Fruit fly (Drosophila melanogaster): ENCODE results near the gene Gagr.

The Gagr gene

DNA sequence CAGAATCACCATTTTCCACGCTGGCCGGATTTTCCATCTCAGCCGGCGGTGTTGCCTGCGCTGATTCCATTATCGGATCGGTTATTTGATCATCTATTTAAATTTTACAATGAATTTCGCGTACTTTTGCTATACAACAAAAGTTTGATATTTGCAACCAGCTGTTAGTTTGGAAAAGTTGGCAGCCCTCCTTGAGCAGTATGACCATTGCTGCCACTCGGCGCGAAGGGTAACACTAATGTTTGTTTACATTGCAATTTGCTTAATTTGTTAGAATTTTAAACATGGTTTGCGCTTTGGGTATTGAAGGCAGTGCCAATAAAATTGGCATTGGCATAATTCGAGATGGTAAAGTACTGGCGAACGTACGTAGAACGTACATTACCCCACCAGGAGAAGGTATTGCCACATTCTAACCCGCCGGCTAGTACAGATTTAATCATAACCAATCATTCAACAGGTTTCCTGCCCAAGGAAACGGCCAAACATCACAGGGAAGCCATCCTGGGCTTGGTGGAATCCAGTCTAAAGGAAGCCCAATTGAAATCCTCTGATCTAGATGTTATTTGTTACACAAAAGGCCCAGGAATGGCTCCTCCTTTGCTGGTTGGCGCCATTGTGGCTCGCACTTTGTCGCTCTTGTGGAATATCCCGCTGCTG, 42.5 kb upstream of the Gagr start, which contains the start of the genes Golgin104 and Tcs3 (continued):
- TF ChIP-seq Fer2 (tag; optimal IDR thresholded peaks at IDR 0.05): no peak
- no peak for TF ChIP-seq CG34376 (GFP tag; optimal IDR thresholded peaks at IDR 0.05)
- TF ChIP-seq trem (tag; optimal IDR thresholded peaks at IDR 0.05): peak; percentile 99
- TF ChIP-seq nom (GFP tag; optimal IDR thresholded peaks at IDR 0.05): no peak
- TF ChIP-seq CG13287 (GFP tag; IDR thresholded peaks at IDR 0.05; ENCODE audit: partially characterized antibody): peak; percentile 49; the same call in 1 of the 2 replicates
- no peak for TF ChIP-seq CG10274 (GFP tag; optimal IDR thresholded peaks at IDR 0.05)
- TF ChIP-seq CG3838 (GFP tag; optimal IDR thresholded peaks at IDR 0.05): no peak
- TF ChIP-seq repo (GFP tag; optimal IDR thresholded peaks at IDR 0.05): no peak
- no peak for TF ChIP-seq CG7271 (tag; optimal IDR thresholded peaks at IDR 0.05)
- TF ChIP-seq yki (optimal IDR thresholded peaks at IDR 0.05): no peak
- peak; percentile 39; the same call in 1 of the 3 replicates for TF ChIP-seq row (GFP tag; IDR thresholded peaks at IDR 0.05)
- no peak for TF ChIP-seq CG10959 (GFP tag; IDR thresholded peaks at IDR 0.05)
- peak; percentile 8 for TF ChIP-seq nmo (GFP tag; optimal IDR thresholded peaks at IDR 0.05)
- no peak for TF ChIP-seq CG10209 (GFP tag; optimal IDR thresholded peaks at IDR 0.05)
- no peak for TF ChIP-seq pho (GFP tag; optimal IDR thresholded peaks at IDR 0.05)
- no peak for TF ChIP-seq CG12391 (tag; optimal IDR thresholded peaks at IDR 0.05)
- TF ChIP-seq zen (tag; optimal IDR thresholded peaks at IDR 0.05): peak; percentile 73
- no peak for TF ChIP-seq az2 (GFP tag; optimal IDR thresholded peaks at IDR 0.05)
- no peak for TF ChIP-seq CG10565 (GFP tag; optimal IDR thresholded peaks at IDR 0.05)
- peak; percentile 32 for TF ChIP-seq CHES-1-like (GFP tag; optimal IDR thresholded peaks at IDR 0.05)
- peak; percentile 56 for TF ChIP-seq MESR4 (GFP tag; optimal IDR thresholded peaks at IDR 0.05)
- TF ChIP-seq CG18619 (GFP tag; optimal IDR thresholded peaks at IDR 0.05): no peak
- TF ChIP-seq CG15514 (GFP tag; optimal IDR thresholded peaks at IDR 0.05): peak; percentile 36
- no peak for TF ChIP-seq CG4424 (GFP tag; optimal IDR thresholded peaks at IDR 0.05)
- peak in 1 of 2 experiments; percentile 7 for TF ChIP-seq tll (GFP tag; optimal IDR thresholded peaks at IDR 0.05)
- no peak for TF ChIP-seq danr (GFP tag; IDR thresholded peaks at IDR 0.05)
- no peak for TF ChIP-seq CG14860 (GFP tag; IDR thresholded peaks at IDR 0.05; ENCODE audit: partially characterized antibody)
- peak; percentile 45 for TF ChIP-seq Dp (GFP tag; optimal IDR thresholded peaks at IDR 0.05)
- TF ChIP-seq CG5180 (GFP tag; optimal IDR thresholded peaks at IDR 0.05): no peak
- TF ChIP-seq ara (GFP tag; IDR thresholded peaks at IDR 0.05): no peak
- TF ChIP-seq gcm2 (GFP tag; optimal IDR thresholded peaks at IDR 0.05): no peak
- no peak for TF ChIP-seq CG13424 (tag; optimal IDR thresholded peaks at IDR 0.05)
- TF ChIP-seq Hmx (GFP tag; optimal IDR thresholded peaks at IDR 0.05): no peak
- no peak for TF ChIP-seq Sry-β (GFP tag; optimal IDR thresholded peaks at IDR 0.05)
- peak; percentile 26 for TF ChIP-seq Ets97D (GFP tag; optimal IDR thresholded peaks at IDR 0.05)
- TF ChIP-seq CG3847 (GFP tag; IDR thresholded peaks at IDR 0.05): peak; percentile 41; the same call in 1 of the 2 replicates
- no peak for TF ChIP-seq CG1233 (GFP tag; optimal IDR thresholded peaks at IDR 0.05)
- no peak for TF ChIP-seq kni (GFP tag; optimal IDR thresholded peaks at IDR 0.05)
- TF ChIP-seq oc (tag; optimal IDR thresholded peaks at IDR 0.05): no peak
- no peak for TF ChIP-seq CG12155 (GFP tag; optimal IDR thresholded peaks at IDR 0.05)
- 0 out of 3 replicates have a peak, but pooled peaks have one; percentile 21 for TF ChIP-seq otp (GFP tag; IDR thresholded peaks at IDR 0.05)
- TF ChIP-seq fu2 (GFP tag; optimal IDR thresholded peaks at IDR 0.05): no peak
- peak; percentile 21 for TF ChIP-seq BEAF-32 (GFP tag; optimal IDR thresholded peaks at IDR 0.05)
- no peak for TF ChIP-seq slou (GFP tag; optimal IDR thresholded peaks at IDR 0.05)
- TF ChIP-seq Scr (GFP tag; IDR thresholded peaks at IDR 0.05; ENCODE audit: partially characterized antibody): peak; percentile 38; the same call in 1 of the 2 replicates
- no peak for TF ChIP-seq CG7928 (GFP tag; optimal IDR thresholded peaks at IDR 0.05)
- no peak for TF ChIP-seq Ada2b (GFP tag; IDR thresholded peaks at IDR 0.05)
- TF ChIP-seq GATAe (GFP tag; conservative IDR thresholded peaks at IDR 0.05): no peak

All from whole organism, embryonic.